Worm (Caenorhabditis elegans) whole organism, midembryonic: ENCODE data around the gene coa-4.
"Not testable (repeated sequence)": the region's sequence is repeated elsewhere in the genome, so short reads cannot be mapped to it uniquely, and the experiment has no call there.

ENCODE experiments used
- T22C8.4 ChIP-seq: fragments of 200-800 bp; sonication (Bioruptor generic); IDR thresholded peaks from 2 replicates; pipeline ENCODE4 v1.3.6; 2022; ENCODE audit warnings: missing genetic modification characterization, missing compliant biosample characterization
- klf-2 ChIP-seq: fragments of 200-800 bp; sonication (Bioruptor generic); conservative IDR thresholded peaks from 2 replicates; pipeline ENCODE4 v1.3.6; 2022; ENCODE audit warnings: missing genetic modification reagents, missing genetic modification characterization, missing compliant biosample characterization
- med-1 ChIP-seq: sonication (generic microtip); optimal IDR thresholded peaks from 2 replicates; lab custom pipeline; 2017; ENCODE audit warnings: missing genetic modification characterization, mild to moderate bottlenecking, missing compliant biosample characterization, antibody characterized with exemption, missing genetic modification reagents; ENCODE audit not compliant: insufficient read depth
- ref-1 ChIP-seq: fragments of 200-800 bp; sonication (Bioruptor generic); conservative IDR thresholded peaks from 2 replicates; pipeline ENCODE4 v1.3.6; 2022; ENCODE audit warnings: missing genetic modification reagents, missing genetic modification characterization, missing compliant biosample characterization
- ztf-29 ChIP-seq: fragments of 200-800 bp; sonication (Bioruptor generic); IDR thresholded peaks from 2 replicates; pipeline ENCODE4 v1.3.6; 2022; ENCODE audit warnings: missing genetic modification reagents, missing genetic modification characterization, missing compliant biosample characterization

DNA sequence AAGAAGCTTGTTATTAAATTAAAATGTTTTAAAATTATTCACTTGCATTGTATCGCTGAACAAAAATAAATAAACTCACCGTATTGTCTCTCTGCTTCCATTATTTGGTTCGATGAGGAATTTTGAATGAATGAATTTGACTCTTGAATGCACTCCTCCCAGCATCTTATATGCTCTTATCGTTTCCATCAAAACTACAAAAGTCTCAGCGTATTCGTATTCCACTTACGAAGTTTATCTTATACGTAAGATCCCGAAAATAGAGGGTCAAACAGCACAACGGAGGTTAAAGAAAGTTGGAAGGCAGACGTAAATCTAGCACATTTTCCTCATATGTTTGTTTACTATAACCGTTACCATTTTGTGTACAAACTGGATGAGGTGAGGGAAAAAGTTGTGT lies 49.1 kb downstream of the coa-4 start, which contains the start of gene nhr-267:
- not testable (repeated sequence) for TF ChIP-seq med-1 (GFP tag; lab: Kevin White, UChicago); T22C8.4 (GFP tag; lab: Robert Waterston, UW); ztf-29 (GFP tag; lab: Robert Waterston, UW); ref-1 (GFP tag; lab: Robert Waterston, UW); klf-2
